Fruit fly (Drosophila melanogaster) whole organism, prepupa: ENCODE results near the gene psidin.

Source experiments
- Blimp-1 ChIP-seq: fragments of 200-800 bp; sonication (Bioruptor generic); optimal IDR thresholded peaks from 3 replicates; lab custom pipeline; 2017; ENCODE audit warnings: missing biosample characterization, missing genetic modification characterization, mild to moderate bottlenecking, moderate library complexity, missing genetic modification reagents
- CG10631 ChIP-seq: fragments of 200-800 bp; sonication (Bioruptor generic); optimal IDR thresholded peaks from 2 replicates; lab custom pipeline; 2016; ENCODE audit warnings: missing biosample characterization, missing genetic modification characterization
- CG10669 ChIP-seq: fragments of 200-800 bp; sonication (Bioruptor generic); optimal IDR thresholded peaks from 3 replicates; lab custom pipeline; 2018; ENCODE audit warnings: missing biosample characterization, mild to moderate bottlenecking, missing genetic modification characterization, moderate library complexity
- CG11294 ChIP-seq: fragments of 200-800 bp; sonication (Bioruptor generic); IDR thresholded peaks from 2 replicates; pipeline ENCODE4 v1.3.6; 2022; ENCODE audit warnings: missing biosample characterization, missing genetic modification characterization
- CG11762 ChIP-seq: fragments of 200-800 bp; sonication (Bioruptor generic); optimal IDR thresholded peaks from 3 replicates; lab custom pipeline; 2016; ENCODE audit warnings: missing biosample characterization, missing genetic modification characterization; ENCODE audit not compliant: insufficient read depth
- CG11902 ChIP-seq: fragments of 200-800 bp; sonication (Bioruptor generic); optimal IDR thresholded peaks from 3 replicates; lab custom pipeline; 2016; ENCODE audit warnings: missing biosample characterization, missing genetic modification characterization
- CG15336 ChIP-seq: fragments of 200-800 bp; sonication (Bioruptor generic); IDR thresholded peaks from 2 replicates; pipeline ENCODE4 v1.3.6; 2022; ENCODE audit warnings: missing biosample characterization, missing genetic modification characterization
- CG1621 ChIP-seq: fragments of 200-800 bp; sonication (Bioruptor generic); optimal IDR thresholded peaks from 3 replicates; lab custom pipeline; 2018; ENCODE audit warnings: missing biosample characterization, mild to moderate bottlenecking, missing genetic modification characterization
- CG16779 ChIP-seq: fragments of 200-800 bp; sonication (Bioruptor generic); optimal IDR thresholded peaks from 3 replicates; lab custom pipeline; 2017; ENCODE audit warnings: missing biosample characterization, mild to moderate bottlenecking, missing genetic modification characterization
- CG3032 ChIP-seq: fragments of 200-800 bp; optimal IDR thresholded peaks from 2 replicates; lab custom pipeline; 2019; ENCODE audit warnings: missing biosample characterization, mild to moderate bottlenecking, missing genetic modification characterization, moderate library complexity
- CG32006 ChIP-seq: fragments of 200-800 bp; sonication (Bioruptor generic); optimal IDR thresholded peaks from 3 replicates; lab custom pipeline; 2017; ENCODE audit warnings: missing biosample characterization, mild to moderate bottlenecking, missing genetic modification characterization
- CG34406 ChIP-seq: fragments of 200-800 bp; sonication (Bioruptor generic); optimal IDR thresholded peaks from 3 replicates; lab custom pipeline; 2016; ENCODE audit warnings: missing biosample characterization, missing genetic modification characterization
- CG3919 ChIP-seq: fragments of 200-800 bp; sonication (Bioruptor generic); optimal IDR thresholded peaks from 3 replicates; lab custom pipeline; 2016; ENCODE audit warnings: missing biosample characterization, missing genetic modification characterization
- CG6163 ChIP-seq: fragments of 200-800 bp; sonication (Bioruptor generic); IDR thresholded peaks from 3 replicates; pipeline ENCODE4 v1.3.6; 2022; ENCODE audit warnings: missing biosample characterization, missing genetic modification characterization
- CG6276 ChIP-seq: fragments of 200-800 bp; sonication (Bioruptor generic); optimal IDR thresholded peaks from 2 replicates; lab custom pipeline; 2017; ENCODE audit warnings: missing biosample characterization, mild to moderate bottlenecking, missing genetic modification characterization
- CG6792 ChIP-seq: fragments of 200-800 bp; sonication (Bioruptor generic); optimal IDR thresholded peaks from 3 replicates; lab custom pipeline; 2016; ENCODE audit warnings: missing biosample characterization, missing genetic modification characterization
- CG6808 ChIP-seq: fragments of 200-800 bp; sonication (Bioruptor generic); optimal IDR thresholded peaks from 3 replicates; lab custom pipeline; 2017; ENCODE audit warnings: missing biosample characterization, missing genetic modification characterization, mild to moderate bottlenecking, moderate library complexity, missing genetic modification reagents
- CG6854 ChIP-seq: fragments of 200-800 bp; sonication (Bioruptor generic); optimal IDR thresholded peaks from 2 replicates; lab custom pipeline; 2017; ENCODE audit warnings: missing biosample characterization, mild to moderate bottlenecking, missing genetic modification characterization
- CG7368 ChIP-seq: fragments of 200-800 bp; sonication (Bioruptor generic); optimal IDR thresholded peaks from 3 replicates; lab custom pipeline; 2016; ENCODE audit warnings: missing biosample characterization, missing genetic modification characterization
- CG8319 ChIP-seq: fragments of 200-800 bp; sonication (Bioruptor generic); optimal IDR thresholded peaks from 3 replicates; lab custom pipeline; 2016; ENCODE audit warnings: missing biosample characterization, missing genetic modification characterization
- CG8632 ChIP-seq: fragments of 200-800 bp; sonication (Bioruptor generic); optimal IDR thresholded peaks from 3 replicates; lab custom pipeline; 2016; ENCODE audit warnings: missing biosample characterization, missing genetic modification characterization
- CG9139 ChIP-seq: fragments of 200-800 bp; sonication (Bioruptor generic); optimal IDR thresholded peaks from 3 replicates; lab custom pipeline; 2017; ENCODE audit warnings: missing biosample characterization, mild to moderate bottlenecking, missing genetic modification characterization
- Eip78C ChIP-seq: fragments of 200-800 bp; sonication (Bioruptor generic); peaks from one replicate; lab custom pipeline; 2016; ENCODE audit warnings: missing biosample characterization, missing genetic modification characterization
- Eip93F ChIP-seq: fragments of 200-800 bp; sonication (Bioruptor generic); optimal IDR thresholded peaks from 2 replicates; lab custom pipeline; 2016; ENCODE audit warnings: missing biosample characterization, mild to moderate bottlenecking, missing genetic modification characterization
- Ets21C ChIP-seq: fragments of 200-800 bp; sonication (Bioruptor generic); optimal IDR thresholded peaks from 3 replicates; lab custom pipeline; 2016; ENCODE audit warnings: missing biosample characterization, missing genetic modification characterization
- Ets96B ChIP-seq: fragments of 200-800 bp; optimal IDR thresholded peaks from 2 replicates; lab custom pipeline; 2019; ENCODE audit warnings: missing biosample characterization, mild to moderate bottlenecking, missing genetic modification characterization, moderate library complexity
- Gug ChIP-seq: fragments of 200-800 bp; sonication (Bioruptor generic); IDR thresholded peaks from 2 replicates; pipeline ENCODE4 v1.3.6; 2022; ENCODE audit warnings: missing biosample characterization, missing genetic modification characterization
- Hr38 ChIP-seq: sonication (Bioruptor generic); optimal IDR thresholded peaks from 2 replicates; lab custom pipeline; 2016; ENCODE audit warnings: missing biosample characterization, missing genetic modification characterization
- Hr39 ChIP-seq: fragments of 200-800 bp; sonication (Bioruptor generic); optimal IDR thresholded peaks from 2 replicates; lab custom pipeline; 2016; ENCODE audit warnings: missing biosample characterization, missing genetic modification characterization
- Hr4 ChIP-seq: fragments of 200-800 bp; sonication (Bioruptor generic); optimal IDR thresholded peaks from 3 replicates; lab custom pipeline; 2016; ENCODE audit warnings: missing biosample characterization, missing genetic modification characterization
- Lpt ChIP-seq: fragments of 200-800 bp; sonication (Bioruptor generic); optimal IDR thresholded peaks from 3 replicates; lab custom pipeline; 2016; ENCODE audit warnings: missing biosample characterization, missing genetic modification characterization
- Met ChIP-seq: fragments of 200-800 bp; sonication (Bioruptor generic); optimal IDR thresholded peaks from 3 replicates; lab custom pipeline; 2016; ENCODE audit warnings: missing biosample characterization, missing genetic modification characterization
- OdsH ChIP-seq: fragments of 200-800 bp; sonication (Bioruptor generic); optimal IDR thresholded peaks from 3 replicates; lab custom pipeline; 2016; ENCODE audit warnings: missing biosample characterization, missing genetic modification characterization
- Sox102F ChIP-seq: fragments of 200-800 bp; sonication (Bioruptor generic); optimal IDR thresholded peaks from 2 replicates; lab custom pipeline; 2016; ENCODE audit warnings: missing biosample characterization, mild to moderate bottlenecking, missing genetic modification characterization
- Sox14 ChIP-seq: fragments of 200-800 bp; sonication (Bioruptor generic); optimal IDR thresholded peaks from 3 replicates; lab custom pipeline; 2016; ENCODE audit warnings: missing biosample characterization, missing genetic modification characterization
- Sox15 ChIP-seq: fragments of 200-800 bp; sonication (Bioruptor generic); optimal IDR thresholded peaks from 3 replicates; lab custom pipeline; 2016; ENCODE audit warnings: missing biosample characterization, missing genetic modification characterization
- acj6 ChIP-seq: fragments of 200-800 bp; sonication (Bioruptor generic); optimal IDR thresholded peaks from 3 replicates; lab custom pipeline; 2016; ENCODE audit warnings: missing biosample characterization, missing genetic modification characterization
- cyc ChIP-seq: fragments of 200-800 bp; sonication (Bioruptor generic); optimal IDR thresholded peaks from 3 replicates; lab custom pipeline; 2016; ENCODE audit warnings: missing biosample characterization, missing genetic modification characterization
- dac ChIP-seq: fragments of 200-800 bp; sonication (Bioruptor generic); optimal IDR thresholded peaks from 2 replicates; lab custom pipeline; 2017; ENCODE audit warnings: missing biosample characterization, mild to moderate bottlenecking, missing genetic modification characterization
- dsx ChIP-seq: fragments of 200-800 bp; optimal IDR thresholded peaks from 3 replicates; lab custom pipeline; 2019; ENCODE audit warnings: missing biosample characterization, mild to moderate bottlenecking, missing genetic modification characterization, moderate library complexity; ENCODE audit not compliant: poor library complexity, severe bottlenecking
- eg ChIP-seq: fragments of 200-800 bp; sonication (Bioruptor generic); IDR thresholded peaks from 3 replicates; pipeline ENCODE4 v1.3.6; 2022; ENCODE audit warnings: missing biosample characterization, missing genetic modification characterization
- esn ChIP-seq: fragments of 200-800 bp; sonication (Bioruptor generic); optimal IDR thresholded peaks from 2 replicates; lab custom pipeline; 2016; ENCODE audit warnings: missing biosample characterization, mild to moderate bottlenecking, missing genetic modification characterization, moderate library complexity
- fd59A ChIP-seq: fragments of 200-800 bp; sonication (Bioruptor generic); optimal IDR thresholded peaks from 2 replicates; lab custom pipeline; 2017; ENCODE audit warnings: missing biosample characterization, mild to moderate bottlenecking, missing genetic modification characterization, missing genetic modification reagents
- fkh ChIP-seq: fragments of 200-800 bp; sonication (Bioruptor generic); optimal IDR thresholded peaks from 3 replicates; lab custom pipeline; 2017; ENCODE audit warnings: missing biosample characterization, mild to moderate bottlenecking, missing genetic modification characterization, moderate library complexity
- net ChIP-seq: fragments of 200-800 bp; sonication (Bioruptor generic); optimal IDR thresholded peaks from 3 replicates; lab custom pipeline; 2016; ENCODE audit warnings: missing biosample characterization, missing genetic modification characterization
- pdm3 ChIP-seq: fragments of 200-800 bp; sonication (Bioruptor generic); optimal IDR thresholded peaks from 3 replicates; lab custom pipeline; 2016; ENCODE audit warnings: missing biosample characterization, missing genetic modification characterization
- salr ChIP-seq, 2 experiments: fragments of 200-800 bp; sonication (Bioruptor generic); optimal IDR thresholded peaks; 3 replicates each; lab custom pipeline; 2016 to 2018; ENCODE audit warnings: missing biosample characterization in 2 of 2, missing genetic modification characterization in 2 of 2, mild to moderate bottlenecking in 1 of 2
- spab ChIP-seq: fragments of 200-800 bp; sonication (Bioruptor generic); optimal IDR thresholded peaks from 2 replicates; lab custom pipeline; 2017; ENCODE audit warnings: missing biosample characterization, mild to moderate bottlenecking, missing genetic modification characterization, missing genetic modification reagents
- ss ChIP-seq, 2 experiments: fragments of 200-800 bp; sonication (Bioruptor generic); optimal IDR thresholded peaks; 2 replicates in 1 of 2; 3 replicates in 1 of 2; lab custom pipeline; 2017 to 2018; ENCODE audit warnings: mild to moderate bottlenecking in 2 of 2, missing biosample characterization in 2 of 2, missing genetic modification characterization in 2 of 2, moderate library complexity in 1 of 2
- svp ChIP-seq: fragments of 200-800 bp; sonication (Bioruptor generic); peaks from one replicate; lab custom pipeline; 2016; ENCODE audit warnings: missing biosample characterization, missing genetic modification characterization
- topi ChIP-seq: fragments of 200-800 bp; sonication (Bioruptor generic); optimal IDR thresholded peaks from 3 replicates; lab custom pipeline; 2016; ENCODE audit warnings: missing biosample characterization, missing genetic modification characterization
- vri ChIP-seq: fragments of 200-800 bp; sonication (Bioruptor generic); optimal IDR thresholded peaks from 3 replicates; lab custom pipeline; 2016; ENCODE audit warnings: missing biosample characterization, mild to moderate bottlenecking, missing genetic modification characterization

The psidin gene

DNA sequence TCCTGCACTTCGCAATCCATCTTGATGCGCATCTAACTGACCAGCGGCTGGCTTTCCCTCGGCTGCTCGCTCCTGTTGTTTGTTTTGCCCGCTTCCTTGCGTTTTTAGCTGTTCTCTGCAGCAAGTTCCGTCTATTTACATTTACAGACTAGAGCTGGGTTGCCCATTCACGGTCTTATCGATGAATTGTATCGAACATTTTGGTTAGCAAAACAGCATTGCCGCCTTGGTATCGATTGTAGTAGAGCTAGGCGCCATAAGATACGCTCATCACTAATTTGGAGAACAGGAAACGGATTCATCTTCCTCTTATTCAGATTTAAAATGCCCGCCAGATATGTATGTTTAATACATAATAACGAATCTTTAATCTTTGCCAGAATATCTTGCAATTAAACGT is 14.4 kb downstream of the psidin start, which contains the start of gene Regnase-1:
Regnase-1 (minus strand) TSS at position 170 of the 400 bp plus-strand sequence.
- peak; percentile 71 for TF ChIP-seq Hr39
- peak; percentile 51 for TF ChIP-seq dac (GFP tag; lab: Kevin White, UChicago)
- TF ChIP-seq CG9139 (GFP tag; lab: Kevin White, UChicago): peak; percentile 87
- peak; percentile 77 for TF ChIP-seq Blimp-1 (GFP tag; lab: Kevin White, UChicago)
- peak; percentile 81 for TF ChIP-seq CG1621
- TF ChIP-seq CG15336 (GFP tag; lab: Robert Waterston, UW): no peak; the same call in 1 of the 2 replicates
- peak; percentile 89 for TF ChIP-seq CG6163 (GFP tag; lab: Robert Waterston, UW)
- peak; percentile 49 for TF ChIP-seq Hr4 (GFP tag; lab: Kevin White, UChicago)
- no peak for TF ChIP-seq CG6276
- TF ChIP-seq CG10669 (GFP tag; lab: Kevin White, UChicago): peak; percentile 81
- TF ChIP-seq CG16779: no peak
- TF ChIP-seq vri (GFP tag; lab: Kevin White, UChicago): no peak
- no peak for TF ChIP-seq Hr38 (GFP tag; lab: Kevin White, UChicago)
- peak; percentile 83 for TF ChIP-seq topi
- peak; percentile 88 for TF ChIP-seq eg (GFP tag; lab: Robert Waterston, UW)
- TF ChIP-seq CG10631 (GFP tag; lab: Kevin White, UChicago): peak; percentile 65
- peak in 1 of 2 experiments; percentile 91 for TF ChIP-seq ss (GFP tag; optimal IDR thresholded peaks at IDR 0.05; lab: Kevin White, UChicago)
- TF ChIP-seq CG11762 (GFP tag; lab: Kevin White, UChicago): peak; percentile 63
- TF ChIP-seq Eip78C (GFP tag; lab: Kevin White, UChicago): peak; percentile 94
- peak; percentile 99 for TF ChIP-seq fkh
- peak; percentile 69 for TF ChIP-seq Sox14 (GFP tag; lab: Kevin White, UChicago)
- TF ChIP-seq Eip93F (GFP tag; lab: Kevin White, UChicago): no peak
- peak; percentile 77 for TF ChIP-seq cyc
- no peak for TF ChIP-seq Gug (GFP tag; lab: Robert Waterston, UW)
- peak; percentile 90 for TF ChIP-seq esn
- TF ChIP-seq Sox102F (GFP tag; lab: Kevin White, UChicago): no peak
- TF ChIP-seq CG6792 (GFP tag; lab: Kevin White, UChicago): peak; percentile 82
- peak; percentile 76 for TF ChIP-seq CG3032
- peak; percentile 87 for TF ChIP-seq CG34406 (GFP tag; lab: Kevin White, UChicago)
- peak; percentile 82 for TF ChIP-seq CG8632 (GFP tag; lab: Kevin White, UChicago)
- TF ChIP-seq fd59A (GFP tag; lab: Kevin White, UChicago): peak; percentile 45
- peak; percentile 74 for TF ChIP-seq acj6 (GFP tag; lab: Kevin White, UChicago)
- TF ChIP-seq OdsH: peak; percentile 83
- TF ChIP-seq svp (GFP tag; lab: Kevin White, UChicago): no peak
- peak; percentile 25 to 82 for TF ChIP-seq salr (GFP tag; optimal IDR thresholded peaks at IDR 0.05; lab: Kevin White, UChicago)
- TF ChIP-seq Lpt: peak; percentile 29
- TF ChIP-seq CG11294 (GFP tag; lab: Robert Waterston, UW): 0 out of 2 replicates have a peak, but pooled peaks have one; percentile 19
- peak; percentile 35 for TF ChIP-seq Sox15 (GFP tag; lab: Kevin White, UChicago)
- peak; percentile 51 for TF ChIP-seq Ets21C
- TF ChIP-seq Ets96B (tag; lab: Kevin White, UChicago): no peak
- peak; percentile 73 for TF ChIP-seq dsx (GFP tag; lab: Kevin White, UChicago)
- peak; percentile 85 for TF ChIP-seq net (GFP tag; lab: Kevin White, UChicago)
- TF ChIP-seq spab (GFP tag; lab: Kevin White, UChicago): peak; percentile 64
- TF ChIP-seq CG7368 (GFP tag; lab: Kevin White, UChicago): peak; percentile 87
- peak; percentile 90 for TF ChIP-seq CG3919 (GFP tag; lab: Kevin White, UChicago)
- peak; percentile 89 for TF ChIP-seq Met (GFP tag; lab: Kevin White, UChicago)
- TF ChIP-seq pdm3 (GFP tag; lab: Kevin White, UChicago): peak; percentile 85
- peak; percentile 96 for TF ChIP-seq CG6854
- TF ChIP-seq CG32006: peak; percentile 47
- TF ChIP-seq CG11902 (GFP tag; lab: Kevin White, UChicago): peak; percentile 21
- TF ChIP-seq CG6808 (GFP tag; lab: Kevin White, UChicago): peak; percentile 74
- peak; percentile 80 for TF ChIP-seq CG8319 (GFP tag; lab: Kevin White, UChicago)
